Fruit fly (Drosophila melanogaster): Measurements from ENCODE around the gene hh.

hh gene

dm6 chr3R:23156865-23157515, 15.3 kb upstream of the hh start:
- TF ChIP-seq ttk (optimal IDR thresholded peaks at IDR 0.05), result no peak
- TF ChIP-seq psq (optimal IDR thresholded peaks at IDR 0.05), result peak; percentile 63
- TF ChIP-seq insv (optimal IDR thresholded peaks at IDR 0.05), result no peak
- TF ChIP-seq h (optimal IDR thresholded peaks at IDR 0.05), result no peak
- no peak for TF ChIP-seq Sin3A (optimal IDR thresholded peaks at IDR 0.05)
- no peak for TF ChIP-seq Myc (optimal IDR thresholded peaks at IDR 0.05)

dm6 chr3R:23156347-23156864, 14.7 kb upstream of the hh start:
- TF ChIP-seq h (optimal IDR thresholded peaks at IDR 0.05) (no peak), psq (optimal IDR thresholded peaks at IDR 0.05) (no peak), Sin3A (optimal IDR thresholded peaks at IDR 0.05) (no peak), insv (optimal IDR thresholded peaks at IDR 0.05) (no peak), ttk (optimal IDR thresholded peaks at IDR 0.05) (no peak), Myc (optimal IDR thresholded peaks at IDR 0.05) (no peak)

dm6 chr3R:23149021-23149571, 7.4 kb upstream of the hh start:
- TF ChIP-seq insv (optimal IDR thresholded peaks at IDR 0.05) (no peak), Myc (optimal IDR thresholded peaks at IDR 0.05) (no peak), h (optimal IDR thresholded peaks at IDR 0.05) (no peak), ttk (optimal IDR thresholded peaks at IDR 0.05) (no peak), psq (optimal IDR thresholded peaks at IDR 0.05) (no peak), Sin3A (optimal IDR thresholded peaks at IDR 0.05) (no peak)

dm6 chr3R:23148433-23148832, 6.7 kb upstream of the hh start:
- TF ChIP-seq Sin3A (optimal IDR thresholded peaks at IDR 0.05) (no peak), h (optimal IDR thresholded peaks at IDR 0.05) (no peak), insv (optimal IDR thresholded peaks at IDR 0.05) (no peak), Myc (optimal IDR thresholded peaks at IDR 0.05) (no peak), psq (optimal IDR thresholded peaks at IDR 0.05) (no peak), ttk (optimal IDR thresholded peaks at IDR 0.05) (no peak)

dm6 chr3R:23147625-23148024, 5.9 kb upstream of the hh start:
- TF ChIP-seq Myc (optimal IDR thresholded peaks at IDR 0.05) (no peak), h (optimal IDR thresholded peaks at IDR 0.05) (no peak), insv (optimal IDR thresholded peaks at IDR 0.05) (no peak), psq (optimal IDR thresholded peaks at IDR 0.05) (no peak), Sin3A (optimal IDR thresholded peaks at IDR 0.05) (no peak), ttk (optimal IDR thresholded peaks at IDR 0.05) (no peak)

dm6 chr3R:23147058-23147457, 5.4 kb upstream of the hh start:
- TF ChIP-seq Myc (optimal IDR thresholded peaks at IDR 0.05), result no peak
- TF ChIP-seq ttk (optimal IDR thresholded peaks at IDR 0.05), result no peak
- TF ChIP-seq psq (optimal IDR thresholded peaks at IDR 0.05), result no peak
- no peak for TF ChIP-seq Sin3A (optimal IDR thresholded peaks at IDR 0.05)

- TF ChIP-seq h (optimal IDR thresholded peaks at IDR 0.05), result no peak
- no peak for TF ChIP-seq Sin3A (optimal IDR thresholded peaks at IDR 0.05)
Measured at dm6 chr3R:23145681-23146080, 4.0 kb upstream of the hh start.

dm6 chr3R:23144654-23145053, 2.9 kb upstream of the hh start:
- no peak for TF ChIP-seq psq (optimal IDR thresholded peaks at IDR 0.05)
- TF ChIP-seq Myc (optimal IDR thresholded peaks at IDR 0.05), result no peak
- no peak for TF ChIP-seq Sin3A (optimal IDR thresholded peaks at IDR 0.05)
- TF ChIP-seq ttk (optimal IDR thresholded peaks at IDR 0.05), result no peak
- TF ChIP-seq insv (optimal IDR thresholded peaks at IDR 0.05), result no peak
- no peak for TF ChIP-seq h (optimal IDR thresholded peaks at IDR 0.05)

- TF ChIP-seq h (optimal IDR thresholded peaks at IDR 0.05) (no peak), psq (optimal IDR thresholded peaks at IDR 0.05) (no peak), Sin3A (optimal IDR thresholded peaks at IDR 0.05) (no peak), insv (optimal IDR thresholded peaks at IDR 0.05) (no peak), ttk (optimal IDR thresholded peaks at IDR 0.05) (no peak), Myc (optimal IDR thresholded peaks at IDR 0.05) (no peak)
Measured at dm6 chr3R:23143440-23143839, 1.7 kb upstream of the hh start.

dm6 chr3R:23141113-23141512, 593 bp downstream of the hh start:
- TF ChIP-seq ttk (optimal IDR thresholded peaks at IDR 0.05), result no peak
- TF ChIP-seq psq (optimal IDR thresholded peaks at IDR 0.05), result no peak
- TF ChIP-seq Sin3A (optimal IDR thresholded peaks at IDR 0.05), result no peak
- no peak for TF ChIP-seq Myc (optimal IDR thresholded peaks at IDR 0.05)
- TF ChIP-seq insv (optimal IDR thresholded peaks at IDR 0.05), result no peak
- no peak for TF ChIP-seq h (optimal IDR thresholded peaks at IDR 0.05)

- TF ChIP-seq insv (optimal IDR thresholded peaks at IDR 0.05) (no peak), ttk (optimal IDR thresholded peaks at IDR 0.05) (no peak), psq (optimal IDR thresholded peaks at IDR 0.05) (no peak), h (optimal IDR thresholded peaks at IDR 0.05) (no peak)
Measured at dm6 chr3R:23140280-23140679, 1.4 kb downstream of the hh start.

- TF ChIP-seq ttk (optimal IDR thresholded peaks at IDR 0.05) (no peak), insv (optimal IDR thresholded peaks at IDR 0.05) (no peak), Sin3A (optimal IDR thresholded peaks at IDR 0.05) (no peak), Myc (optimal IDR thresholded peaks at IDR 0.05) (no peak), h (optimal IDR thresholded peaks at IDR 0.05) (no peak), psq (optimal IDR thresholded peaks at IDR 0.05) (no peak)
Measured at dm6 chr3R:23139634-23140010, 2.1 kb downstream of the hh start.

dm6 chr3R:23138992-23139633, 2.6 kb downstream of the hh start:
- TF ChIP-seq ttk (optimal IDR thresholded peaks at IDR 0.05) (no peak), psq (optimal IDR thresholded peaks at IDR 0.05) (no peak), insv (optimal IDR thresholded peaks at IDR 0.05) (no peak), h (optimal IDR thresholded peaks at IDR 0.05) (no peak), Sin3A (optimal IDR thresholded peaks at IDR 0.05) (no peak), Myc (optimal IDR thresholded peaks at IDR 0.05) (no peak)

Measured in Kc167 (cell line).